Worm (Caenorhabditis elegans): Measurements from ENCODE around the gene skn-1.

skn-1 gene

ce11 chrIV:5657126-5657666 is 3.0 kb downstream of the skn-1 start:
- no peak for TF ChIP-seq sptf-1 (tag; optimal IDR thresholded peaks at IDR 0.05)
- peak; percentile 50 for TF ChIP-seq mep-1 (tag; optimal IDR thresholded peaks at IDR 0.05)
- no peak for TF ChIP-seq vab-15 (tag; optimal IDR thresholded peaks at IDR 0.05)
- TF ChIP-seq ztf-11 (tag; optimal IDR thresholded peaks at IDR 0.05): no peak
- no peak for TF ChIP-seq zip-4 (GFP tag; optimal IDR thresholded peaks at IDR 0.05)
- TF ChIP-seq irx-1 (tag; optimal IDR thresholded peaks at IDR 0.05): peak; percentile 75
- peak; percentile 88 for TF ChIP-seq nhr-90 (tag; optimal IDR thresholded peaks at IDR 0.05; ENCODE audit: poor library complexity)
- peak; percentile 13 to 71 (median 69) for TF ChIP-seq ceh-82 (tag; optimal IDR thresholded peaks at IDR 0.05)
- TF ChIP-seq lin-13 (GFP tag; optimal IDR thresholded peaks at IDR 0.05): peak; percentile 70
- peak; percentile 69 to 79 for TF ChIP-seq lin-35 (GFP tag; optimal IDR thresholded peaks at IDR 0.05)
- TF ChIP-seq C34B4.2 (tag; optimal IDR thresholded peaks at IDR 0.05): no peak
- TF ChIP-seq nhr-12 (tag; optimal IDR thresholded peaks at IDR 0.05): no peak
- peak; percentile 10 for TF ChIP-seq fkh-10 (GFP tag; optimal IDR thresholded peaks at IDR 0.05)
- TF ChIP-seq nhr-47 (tag; optimal IDR thresholded peaks at IDR 0.05): peak; percentile 87
- no peak for TF ChIP-seq pag-3 (tag; optimal IDR thresholded peaks at IDR 0.05; ENCODE audit: borderline replicate concordance, insufficient read depth)
- no peak for TF ChIP-seq ceh-90 (tag; optimal IDR thresholded peaks at IDR 0.05)
- TF ChIP-seq dpl-1 (GFP tag; optimal IDR thresholded peaks at IDR 0.05): peak; percentile 48 to 68 (median 54)
- peak; percentile 72 to 81 for TF ChIP-seq efl-1 (optimal IDR thresholded peaks at IDR 0.05)
- TF ChIP-seq efl-1 (GFP tag; optimal IDR thresholded peaks at IDR 0.05 in 1 of 2): peak; percentile 39 to 93
- no peak for TF ChIP-seq pqm-1 (tag; optimal IDR thresholded peaks at IDR 0.05)
- peak in 1 of 2 experiments; percentile 79 for TF ChIP-seq egl-27 (tag; optimal IDR thresholded peaks at IDR 0.05)
- TF ChIP-seq nhr-237 (tag; optimal IDR thresholded peaks at IDR 0.05): peak; percentile 45
- TF ChIP-seq mab-9 (GFP tag; IDR thresholded peaks at IDR 0.05): 0 out of 2 replicates have a peak, but pooled peaks have one; percentile 36
- no peak for TF ChIP-seq alr-1 (tag; optimal IDR thresholded peaks at IDR 0.05; ENCODE audit: borderline replicate concordance)
- TF ChIP-seq nhr-20 (tag; optimal IDR thresholded peaks at IDR 0.05): peak; percentile 96
- no peak for TF ChIP-seq lin-15B (tag; optimal IDR thresholded peaks at IDR 0.05)
- no peak for TF ChIP-seq fkh-4 (tag; optimal IDR thresholded peaks at IDR 0.05; ENCODE audit: borderline replicate concordance)
- TF ChIP-seq tbx-2 (tag; optimal IDR thresholded peaks at IDR 0.05): peak; percentile 92
- TF ChIP-seq hlh-4 (tag; optimal IDR thresholded peaks at IDR 0.05): no peak
- TF ChIP-seq zag-1 (tag; optimal IDR thresholded peaks at IDR 0.05): no peak
- TF ChIP-seq unc-130 (tag; optimal IDR thresholded peaks at IDR 0.05): peak; percentile 4
- TF ChIP-seq lin-14 (GFP tag; optimal IDR thresholded peaks at IDR 0.05): peak; percentile 96
- TF ChIP-seq nhr-71 (tag; optimal IDR thresholded peaks at IDR 0.05): peak; percentile 95
- peak; percentile 83 for TF ChIP-seq fkh-8 (tag; optimal IDR thresholded peaks at IDR 0.05)
- TF ChIP-seq ceh-88 (GFP tag; IDR thresholded peaks at IDR 0.05): peak; percentile 56; the same call in 1 of the 2 replicates
- TF ChIP-seq lin-39 (tag; optimal IDR thresholded peaks at IDR 0.05): no peak
- no peak for TF ChIP-seq unc-62 (GFP tag; optimal IDR thresholded peaks at IDR 0.05)
- no peak for TF ChIP-seq egl-13 (tag; optimal IDR thresholded peaks at IDR 0.05)
- TF ChIP-seq swsn-7 (tag; optimal IDR thresholded peaks at IDR 0.05): peak; percentile 81
- no peak for TF ChIP-seq ama-1 (optimal IDR thresholded peaks at IDR 0.05)
- TF ChIP-seq C04F5.9 (tag; optimal IDR thresholded peaks at IDR 0.05): peak; percentile 16
- no peak for TF ChIP-seq hlh-17 (GFP tag; optimal IDR thresholded peaks at IDR 0.05; ENCODE audit: borderline replicate concordance)
- peak; percentile 83 for TF ChIP-seq blmp-1 (tag; optimal IDR thresholded peaks at IDR 0.05)
- no peak for TF ChIP-seq F16B12.6 (tag; optimal IDR thresholded peaks at IDR 0.05)
- no peak for TF ChIP-seq skn-1 (tag; optimal IDR thresholded peaks at IDR 0.05)
- peak; percentile 92 for TF ChIP-seq nhr-77 (tag; optimal IDR thresholded peaks at IDR 0.05)
- TF ChIP-seq rnt-1 (tag; optimal IDR thresholded peaks at IDR 0.05): peak; percentile 71
- TF ChIP-seq ceh-8 (GFP tag; optimal IDR thresholded peaks at IDR 0.05): no peak
- TF ChIP-seq fos-1 (tag; optimal IDR thresholded peaks at IDR 0.05): peak; percentile 48
- no peak for TF ChIP-seq Y116A8C.19 (tag; optimal IDR thresholded peaks at IDR 0.05; ENCODE audit: borderline replicate concordance)
- TF ChIP-seq unc-86 (tag; optimal IDR thresholded peaks at IDR 0.05): peak; percentile 1
- TF ChIP-seq mdl-1 (tag; optimal IDR thresholded peaks at IDR 0.05): peak in 1 of 2 experiments; percentile 82
